In genomic region chrIII:8155166-8155565, ce11 we compare ENCODE assay signal across 4 worm cellular contexts.
TF ChIP-seq lines count a peak whose summit lies in the region.

Gene D2007.1 (plus strand): TSS chrIII:8155466.

TF ChIP-seq in whole organism, L1 larva, 84 proteins besides CTCF, POLR2A, EP300 and RAD21:
- TF ChIP-seq lir-3 (tag; optimal IDR thresholded peaks at IDR 0.05; lab: Kevin White, UChicago; ENCODE audit: poor library complexity), result peak; percentile 11
- peak; percentile 78 for TF ChIP-seq dsc-1 (tag; optimal IDR thresholded peaks at IDR 0.05; lab: Kevin White, UChicago)
- TF ChIP-seq nhr-71 (tag; optimal IDR thresholded peaks at IDR 0.05; lab: Kevin White, UChicago), result peak; percentile 28
- TF ChIP-seq Y116A8C.19 (tag; optimal IDR thresholded peaks at IDR 0.05; lab: Kevin White, UChicago; ENCODE audit: borderline replicate concordance), result no peak
- TF ChIP-seq lsy-2 (tag; optimal IDR thresholded peaks at IDR 0.05; lab: Kevin White, UChicago), result peak in 1 of 2 experiments; percentile 28

TF ChIP-seq in whole organism, L2 larva, 48 proteins besides CTCF, POLR2A, EP300 and RAD21:
- TF ChIP-seq zag-1 (tag; optimal IDR thresholded peaks at IDR 0.05; lab: Kevin White, UChicago), result no peak
- peak; percentile 32 for TF ChIP-seq C34F6.9 (tag; optimal IDR thresholded peaks at IDR 0.05; lab: Kevin White, UChicago)
- TF ChIP-seq ama-1 (optimal IDR thresholded peaks at IDR 0.05; lab: Kevin White, UChicago), result no peak
- TF ChIP-seq lsy-2 (tag; optimal IDR thresholded peaks at IDR 0.05; lab: Kevin White, UChicago), result peak in 1 of 2 experiments; percentile 1

TF ChIP-seq in whole organism, L4 larva, 104 proteins besides CTCF, POLR2A, EP300 and RAD21:
- TF ChIP-seq unc-62 (GFP tag; optimal IDR thresholded peaks at IDR 0.05 in 1 of 2; lab: Kevin White, UChicago) (peak in 1 of 2 experiments; percentile 42), unc-62 (tag; optimal IDR thresholded peaks at IDR 0.05; lab: Kevin White, UChicago) (no peak), php-3 (GFP tag; IDR thresholded peaks at IDR 0.05; lab: Robert Waterston, UW) (no peak), lsy-2 (tag; optimal IDR thresholded peaks at IDR 0.05; lab: Kevin White, UChicago) (peak in 1 of 2 experiments; percentile 20), mep-1 (tag; optimal IDR thresholded peaks at IDR 0.05; lab: Kevin White, UChicago) (peak; percentile 8), F44E2.7 (GFP tag; IDR thresholded peaks at IDR 0.05; lab: Robert Waterston, UW) (no peak), hlh-30 (tag; optimal IDR thresholded peaks at IDR 0.05; lab: Kevin White, UChicago; ENCODE audit: insufficient read depth) (peak; percentile 35), daf-19 (GFP tag; conservative IDR thresholded peaks at IDR 0.05; lab: Robert Waterston, UW) (no peak), ceh-20 (GFP tag; IDR thresholded peaks at IDR 0.05; lab: Robert Waterston, UW) (no peak)

TF ChIP-seq in whole organism, late embryonic, 69 proteins besides CTCF, POLR2A, EP300 and RAD21:
- TF ChIP-seq pha-2 (tag; optimal IDR thresholded peaks at IDR 0.05; lab: Kevin White, UChicago), result no peak
- peak; percentile 27 for TF ChIP-seq hlh-30 (tag; optimal IDR thresholded peaks at IDR 0.05; lab: Kevin White, UChicago; ENCODE audit: insufficient read depth)

Comparison
In these comparisons a context has a peak if more than half of its experiments do, and no peak if none do; other contexts are left out.
1. Of the 29 proteins assayed by ChIP-seq in both whole organism, L4 larva and whole organism, L1 larva: peak only in whole organism, L4 larva: mep-1; only in whole organism, L1 larva: lir-3; in both: none; in neither: 25; mixed calls (peak in some experiments, not most) for 2.